Worm (Caenorhabditis elegans): ENCODE data around the gene F20D1.22.

The F20D1.22 gene

ce11 chrX:14983274-14983673 is 16.7 kb downstream of the F20D1.22 start, which contains the start of gene rbg-1:
Gene rbg-1 (plus strand): TSS chrX:14983533.
- TF ChIP-seq lin-13 (GFP tag; optimal IDR thresholded peaks at IDR 0.05): peak; percentile 65
- 0 out of 2 replicates have a peak, but pooled peaks have one; percentile 53 for TF ChIP-seq tra-1 (GFP tag; IDR thresholded peaks at IDR 0.05)
- TF ChIP-seq zip-11 (GFP tag; IDR thresholded peaks at IDR 0.05): no peak
- TF ChIP-seq F44E2.7 (GFP tag; IDR thresholded peaks at IDR 0.05): no peak
- TF ChIP-seq dmd-9 (GFP tag; IDR thresholded peaks at IDR 0.05): no peak
- TF ChIP-seq mxl-3 (GFP tag; optimal IDR thresholded peaks at IDR 0.05): peak; percentile 62
- TF ChIP-seq vab-7 (GFP tag; IDR thresholded peaks at IDR 0.05): no peak
- peak; percentile 45 for TF ChIP-seq dpl-1 (GFP tag; optimal IDR thresholded peaks at IDR 0.05)
- no peak for TF ChIP-seq nhr-41 (GFP tag; IDR thresholded peaks at IDR 0.05)
- TF ChIP-seq hmg-1.1 (GFP tag; IDR thresholded peaks at IDR 0.05): peak; percentile 59
- TF ChIP-seq mdl-1 (tag; optimal IDR thresholded peaks at IDR 0.05): peak in 1 of 2 experiments; percentile 68
- no peak for TF ChIP-seq php-3 (GFP tag; IDR thresholded peaks at IDR 0.05)
- no peak for TF ChIP-seq lir-3 (tag; optimal IDR thresholded peaks at IDR 0.05)
- no peak for TF ChIP-seq egl-27 (tag; optimal IDR thresholded peaks at IDR 0.05)
- TF ChIP-seq nhr-42 (GFP tag; IDR thresholded peaks at IDR 0.05): 0 out of 2 replicates have a peak, but pooled peaks have one; percentile 29
- TF ChIP-seq dmd-8 (GFP tag; IDR thresholded peaks at IDR 0.05): no peak
- no peak for TF ChIP-seq lin-29 (GFP tag; IDR thresholded peaks at IDR 0.05)
- TF ChIP-seq lin-38 (GFP tag; IDR thresholded peaks at IDR 0.05): peak; percentile 95
- TF ChIP-seq ztf-7 (tag; optimal IDR thresholded peaks at IDR 0.05): no peak
- TF ChIP-seq dmd-6 (GFP tag; IDR thresholded peaks at IDR 0.05): peak; percentile 66
- no peak for TF ChIP-seq zip-2 (tag; optimal IDR thresholded peaks at IDR 0.05)
- peak; percentile 61; the same call in 1 of the 2 replicates for TF ChIP-seq lin-1 (GFP tag; IDR thresholded peaks at IDR 0.05)
- TF ChIP-seq rbr-2 (tag; optimal IDR thresholded peaks at IDR 0.05): peak; percentile 78
- TF ChIP-seq Y5F2A.4 (GFP tag; optimal IDR thresholded peaks at IDR 0.05): no peak
- peak; percentile 47 for TF ChIP-seq nhr-25 (tag; optimal IDR thresholded peaks at IDR 0.05; ENCODE audit: borderline replicate concordance, insufficient read depth)
- no peak for TF ChIP-seq snpc-4 (tag; optimal IDR thresholded peaks at IDR 0.05)
- TF ChIP-seq Y105C5A.15 (GFP tag; IDR thresholded peaks at IDR 0.05): no peak
- no peak for TF ChIP-seq ZK546.5 (tag; optimal IDR thresholded peaks at IDR 0.05)
- TF ChIP-seq sdz-12 (GFP tag; optimal IDR thresholded peaks at IDR 0.05): no peak
- peak; percentile 69 for TF ChIP-seq nhr-77 (tag; optimal IDR thresholded peaks at IDR 0.05)
- no peak for TF ChIP-seq spr-1 (tag; optimal IDR thresholded peaks at IDR 0.05)
- TF ChIP-seq Y48G9A.11 (GFP tag; IDR thresholded peaks at IDR 0.05): no peak
- TF ChIP-seq nhr-76 (tag; optimal IDR thresholded peaks at IDR 0.05): no peak
- TF ChIP-seq pqm-1 (tag; optimal IDR thresholded peaks at IDR 0.05): peak; percentile 28
- no peak for TF ChIP-seq nhr-48 (tag; optimal IDR thresholded peaks at IDR 0.05)
- TF ChIP-seq R02D3.7 (tag; optimal IDR thresholded peaks at IDR 0.05): no peak
- TF ChIP-seq aha-1 (tag): peak; percentile 87
- peak; percentile 53 for TF ChIP-seq fkh-10 (GFP tag; optimal IDR thresholded peaks at IDR 0.05)
- peak; percentile 97 for TF ChIP-seq hlh-30 (tag; optimal IDR thresholded peaks at IDR 0.05; ENCODE audit: insufficient read depth)
- TF ChIP-seq unc-62 (GFP tag; optimal IDR thresholded peaks at IDR 0.05 in 1 of 2): no peak
- TF ChIP-seq unc-62 (tag; optimal IDR thresholded peaks at IDR 0.05): no peak
- no peak for TF ChIP-seq T20F7.1 (GFP tag; optimal IDR thresholded peaks at IDR 0.05)
- TF ChIP-seq lsy-2 (tag; optimal IDR thresholded peaks at IDR 0.05): peak in 1 of 2 experiments; percentile 78
- peak; percentile 45 for TF ChIP-seq nhr-102 (tag; optimal IDR thresholded peaks at IDR 0.05)
- TF ChIP-seq pha-4 (GFP tag; IDR thresholded peaks at IDR 0.05): no peak
- TF ChIP-seq pha-4 (tag; optimal IDR thresholded peaks at IDR 0.05): peak; percentile 98
- no peak for TF ChIP-seq nhr-237 (tag; optimal IDR thresholded peaks at IDR 0.05)
- peak; percentile 81 for TF ChIP-seq hlh-11 (tag; optimal IDR thresholded peaks at IDR 0.05)
- no peak for TF ChIP-seq tag-97 (GFP tag; IDR thresholded peaks at IDR 0.05)
- TF ChIP-seq madf-9 (GFP tag; conservative IDR thresholded peaks at IDR 0.05): no peak
- TF ChIP-seq lim-7 (GFP tag; IDR thresholded peaks at IDR 0.05): no peak
- TF ChIP-seq skn-1 (tag; optimal IDR thresholded peaks at IDR 0.05): no peak
- TF ChIP-seq ceh-44 (GFP tag; IDR thresholded peaks at IDR 0.05): 0 out of 2 replicates have a peak, but pooled peaks have one; percentile 16

Measured in whole organism, L4 larva.